Fruit fly (Drosophila melanogaster) Kc167 (cell line): ENCODE results near the gene crp.

Experiments
- Myc ChIP-seq: fragments of >200 bp; optimal IDR thresholded peaks from 2 replicates; lab custom pipeline; 2017; ENCODE audit warnings: missing external identifiers
- Sin3A ChIP-seq: fragments of >200 bp; optimal IDR thresholded peaks from 2 replicates; lab custom pipeline; 2018; ENCODE audit warnings: missing external identifiers
- h ChIP-seq: fragments of >200 bp; optimal IDR thresholded peaks from 3 replicates; lab custom pipeline; 2018; ENCODE audit warnings: missing external identifiers
- insv ChIP-seq: fragments of >200 bp; optimal IDR thresholded peaks from 3 replicates; lab custom pipeline; 2018; ENCODE audit warnings: missing external identifiers
- psq ChIP-seq: fragments of >200 bp; optimal IDR thresholded peaks from 2 replicates; lab custom pipeline; 2017; ENCODE audit warnings: missing external identifiers
- ttk ChIP-seq: sonication (Bioruptor generic); optimal IDR thresholded peaks from 2 replicates; lab custom pipeline; 2017; ENCODE audit warnings: missing external identifiers

Gene crp

DNA sequence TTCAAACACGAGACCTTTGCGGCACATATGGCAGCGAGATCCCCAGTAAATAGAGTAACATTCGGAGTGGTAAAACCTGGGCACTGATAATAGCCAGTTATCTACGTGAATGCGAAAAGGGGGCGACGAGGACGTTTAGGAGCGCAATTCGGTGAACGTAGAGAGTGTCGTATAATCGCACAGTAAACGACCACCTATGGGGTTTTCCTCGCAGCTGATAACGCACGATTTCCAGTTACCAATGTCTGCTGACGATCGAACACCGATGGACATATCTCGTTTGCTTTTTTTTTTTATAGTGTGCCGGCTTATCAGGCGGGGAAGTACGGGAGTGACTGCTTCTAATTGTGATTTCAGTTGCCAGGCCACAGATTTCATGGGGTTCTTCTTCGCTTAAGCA is 32.2 kb upstream of the crp start:
- TF ChIP-seq h (no peak), Sin3A (lab: Kevin White, UChicago) (no peak), psq (no peak), Myc (lab: Kevin White, UChicago) (no peak), insv (no peak), ttk (no peak)

DNA sequence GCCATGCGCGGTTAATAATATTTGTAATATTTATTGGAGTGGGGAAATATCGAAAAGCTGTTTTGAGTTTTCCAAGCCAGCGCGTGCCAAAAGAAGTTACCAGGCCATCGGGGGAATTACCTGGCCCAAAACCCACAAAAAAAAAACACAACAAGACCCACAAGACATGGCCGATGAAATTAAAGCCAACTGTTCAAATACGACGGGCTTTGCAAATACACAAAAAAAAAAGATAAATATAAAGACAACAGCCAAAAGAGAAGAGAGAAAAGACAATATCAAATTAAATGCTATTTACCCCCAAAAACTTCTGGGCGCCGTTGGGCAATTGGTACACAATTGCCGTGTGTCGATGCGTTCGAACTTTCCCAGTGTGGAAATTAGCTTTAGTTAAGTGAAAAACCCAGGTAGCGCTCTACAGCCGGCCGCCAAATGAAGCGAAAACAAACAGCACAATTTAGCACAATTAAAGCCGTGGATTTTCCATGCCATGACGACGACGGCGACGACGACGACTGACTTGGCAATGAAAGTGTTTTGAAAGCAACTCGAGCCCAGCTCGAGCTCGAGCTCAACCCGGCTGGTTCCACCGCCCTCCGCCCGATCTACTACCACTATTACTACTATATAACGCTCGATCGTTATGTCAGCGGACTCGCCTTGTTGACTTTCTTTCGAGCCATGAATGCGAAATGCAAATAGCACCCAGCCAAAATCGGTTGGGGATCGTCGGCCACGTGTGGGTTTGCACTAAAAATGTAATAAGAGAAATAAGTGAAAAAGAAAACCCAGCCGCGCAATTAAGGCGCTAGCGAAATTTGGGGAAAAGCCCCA is 30.5 kb upstream of the crp start:
- TF ChIP-seq Sin3A (lab: Kevin White, UChicago) (no peak), h (no peak), ttk (no peak), insv (no peak), psq (no peak), Myc (lab: Kevin White, UChicago) (no peak)

DNA sequence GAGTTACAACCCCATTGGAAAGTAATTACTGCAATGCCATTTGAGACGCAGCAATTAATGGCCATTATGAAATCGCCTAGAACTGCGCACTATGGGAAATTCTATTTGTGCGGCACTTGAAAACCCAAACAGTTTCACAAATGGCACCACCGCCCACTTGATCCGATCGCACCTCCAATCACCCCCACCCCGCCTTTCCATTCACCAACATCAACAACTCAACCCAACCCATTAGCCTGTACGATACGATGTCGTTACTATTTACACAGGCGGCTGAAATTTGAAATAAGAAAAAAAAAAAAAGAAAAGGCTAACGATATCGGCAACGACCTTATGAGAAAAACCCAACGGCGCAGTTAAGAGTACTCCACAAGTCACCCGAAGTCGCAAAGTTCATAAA is 29.6 kb upstream of the crp start:
- no peak for TF ChIP-seq insv
- TF ChIP-seq Myc (lab: Kevin White, UChicago) = no peak
- no peak for TF ChIP-seq h
- TF ChIP-seq psq = no peak
- no peak for TF ChIP-seq Sin3A (lab: Kevin White, UChicago)
- no peak for TF ChIP-seq ttk

DNA sequence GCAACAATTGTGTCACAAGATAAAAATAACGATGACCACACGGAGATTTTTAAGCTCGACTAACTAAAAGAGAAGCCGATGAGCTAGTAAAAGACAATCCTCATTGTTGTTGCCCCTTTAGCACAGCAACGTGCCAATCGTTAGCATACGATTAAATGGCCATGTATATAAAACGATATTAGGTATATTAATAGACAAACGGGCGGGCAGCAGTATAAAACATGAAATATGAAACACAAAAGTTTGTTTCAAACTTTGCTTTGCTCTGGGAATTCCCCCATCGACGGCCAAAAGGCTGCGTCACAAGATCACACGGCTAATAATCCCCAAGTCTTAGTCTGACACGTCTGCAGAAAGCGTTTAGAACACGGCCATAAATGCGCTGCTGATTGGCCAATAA is 28.9 kb upstream of the crp start:
- TF ChIP-seq Myc (lab: Kevin White, UChicago) (no peak), Sin3A (lab: Kevin White, UChicago) (no peak), ttk (no peak), h (no peak), psq (no peak), insv (no peak)

DNA sequence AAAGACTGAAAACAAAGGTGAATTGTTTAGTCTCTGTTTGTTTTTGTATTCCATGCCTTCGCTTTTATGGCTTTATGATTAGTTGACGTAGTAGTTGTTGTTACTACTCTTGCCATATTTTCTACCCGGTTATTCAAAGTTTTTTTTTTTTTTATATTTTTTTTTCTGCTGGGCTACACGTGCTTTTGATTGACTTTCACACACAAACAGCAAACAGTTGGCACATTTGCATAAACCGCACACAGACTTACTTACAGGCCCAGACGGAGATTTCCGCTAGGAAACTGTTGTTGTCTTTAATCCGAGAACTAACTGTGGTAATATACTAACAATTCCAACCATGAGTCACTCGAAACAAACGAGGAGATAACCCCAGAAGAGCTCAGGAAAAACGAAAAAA is 28.3 kb upstream of the crp start:
- no peak for TF ChIP-seq Sin3A (lab: Kevin White, UChicago)
- no peak for TF ChIP-seq ttk
- TF ChIP-seq Myc (lab: Kevin White, UChicago) = no peak
- TF ChIP-seq insv = no peak
- TF ChIP-seq psq = no peak
- TF ChIP-seq h = no peak

DNA sequence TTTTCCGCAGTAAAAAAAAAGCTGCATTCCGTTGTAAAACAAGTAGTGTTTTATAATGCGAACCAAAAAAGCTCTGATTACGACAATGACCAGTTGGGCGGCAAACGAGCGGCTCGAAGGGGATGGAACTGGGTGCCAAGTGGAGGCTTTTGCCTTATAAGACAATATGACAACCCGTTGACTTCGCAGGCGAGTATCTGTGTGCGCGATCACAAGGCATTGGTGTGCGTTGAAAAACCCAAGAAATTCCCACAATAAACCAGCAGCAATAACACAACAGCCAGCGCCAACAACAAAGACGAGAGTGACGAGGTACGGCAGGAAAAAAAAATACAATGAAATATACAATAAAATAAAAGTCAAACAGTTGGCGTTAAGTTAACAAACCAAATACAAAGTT is 27.5 kb upstream of the crp start:
- TF ChIP-seq Myc (lab: Kevin White, UChicago) = no peak
- TF ChIP-seq ttk = no peak
- no peak for TF ChIP-seq insv
- TF ChIP-seq Sin3A (lab: Kevin White, UChicago) = no peak
- TF ChIP-seq psq = no peak
- no peak for TF ChIP-seq h

DNA sequence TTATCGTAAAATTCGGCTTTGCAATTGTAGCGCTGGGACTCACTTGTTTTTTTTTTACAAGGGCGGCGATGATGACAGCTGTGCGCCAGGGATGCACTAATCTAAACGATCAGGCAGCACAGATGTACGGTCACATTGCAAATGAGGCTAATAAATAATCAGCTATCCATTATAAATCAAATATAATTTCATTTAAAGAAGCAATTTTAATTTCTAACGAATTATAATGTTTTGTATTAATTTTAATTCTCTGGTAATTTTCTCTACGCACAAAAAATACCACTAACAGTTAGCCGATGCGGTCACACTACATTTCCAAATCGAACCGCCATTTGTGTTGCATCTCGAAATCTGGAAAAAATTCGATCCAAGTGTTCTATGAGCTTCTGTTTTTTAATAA is 23.1 kb upstream of the crp start, which contains the start of the genes cni and fzy:
Gene cni, minus strand, starts transcription at position 79 of the 400 bp plus-strand sequence.
Gene fzy, plus strand, starts transcription at position 309 of the 400 bp plus-strand sequence.
- TF ChIP-seq Sin3A (lab: Kevin White, UChicago) (no peak), ttk (no peak), insv (no peak), h (no peak), Myc (lab: Kevin White, UChicago) (no peak), psq (no peak)

DNA sequence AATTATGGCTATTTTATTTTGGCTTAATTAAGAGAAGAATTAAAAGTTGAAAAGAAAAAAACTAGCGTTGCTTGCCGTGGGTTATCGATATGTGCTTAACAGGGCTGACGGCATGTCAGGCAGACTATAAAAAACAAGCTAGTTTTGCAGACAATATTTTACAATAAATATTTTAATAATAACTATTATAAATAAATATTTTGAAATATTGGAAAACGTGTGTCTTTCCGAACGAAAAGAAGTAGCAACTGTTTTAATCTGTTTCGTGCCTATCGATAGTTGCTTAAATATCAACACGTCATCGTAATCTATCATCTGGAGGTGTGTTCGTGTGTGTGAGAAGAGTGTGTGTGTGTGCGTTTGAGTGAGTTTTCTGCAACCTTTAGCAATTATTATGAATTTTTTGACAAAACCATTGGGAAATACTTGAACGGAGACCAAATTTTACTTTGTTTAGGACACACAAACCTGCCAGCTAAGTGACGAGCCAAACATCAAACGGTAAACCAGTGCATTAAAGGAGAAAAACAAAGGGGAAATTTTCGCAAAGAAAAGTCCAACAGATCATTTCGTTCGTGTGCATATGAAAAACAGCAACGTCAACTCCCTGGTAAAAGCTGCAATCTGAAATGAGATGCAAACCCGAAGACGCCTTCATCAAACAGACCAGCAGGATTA is 19.6 kb upstream of the crp start, which contains the start of the genes CG5861 and Syx5:
Gene CG5861, minus strand, starts transcription at position 273 of the 678 bp plus-strand sequence.
Gene Syx5, plus strand, starts transcription at position 321 of the 678 bp plus-strand sequence.
- TF ChIP-seq psq (no peak), Myc (lab: Kevin White, UChicago) (no peak), Sin3A (lab: Kevin White, UChicago) (no peak), ttk (no peak), insv (no peak), h (no peak)

DNA sequence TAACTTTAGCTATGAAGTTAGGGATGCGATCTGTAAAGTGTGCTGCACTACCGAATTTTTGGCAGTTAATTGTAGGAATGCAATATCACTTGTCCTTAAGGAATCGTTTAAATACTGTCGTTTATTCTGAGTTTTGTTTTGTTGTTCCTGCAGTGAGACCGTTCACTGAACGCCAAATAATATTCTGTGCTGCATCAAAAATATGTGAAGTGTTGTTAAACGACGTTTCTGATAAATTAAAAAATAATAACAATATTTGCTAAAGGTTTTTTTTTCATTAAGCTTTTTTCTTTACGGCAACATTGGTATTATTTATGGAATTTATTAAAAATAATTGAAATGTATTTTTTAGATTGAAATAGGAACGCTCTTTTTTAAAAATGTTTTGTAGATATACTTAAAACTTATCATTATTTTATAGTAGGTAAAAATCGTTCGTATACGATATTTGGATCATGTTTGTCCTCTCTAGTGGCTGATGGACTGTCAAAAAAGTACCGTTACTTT is 15.3 kb upstream of the crp start, which contains the start of gene GMF:
Gene GMF, minus strand, starts transcription at position 182 of the 507 bp plus-strand sequence.
- TF ChIP-seq Sin3A (lab: Kevin White, UChicago) = no peak
- no peak for TF ChIP-seq psq
- no peak for TF ChIP-seq h
- no peak for TF ChIP-seq ttk
- TF ChIP-seq Myc (lab: Kevin White, UChicago) = no peak
- no peak for TF ChIP-seq insv

DNA sequence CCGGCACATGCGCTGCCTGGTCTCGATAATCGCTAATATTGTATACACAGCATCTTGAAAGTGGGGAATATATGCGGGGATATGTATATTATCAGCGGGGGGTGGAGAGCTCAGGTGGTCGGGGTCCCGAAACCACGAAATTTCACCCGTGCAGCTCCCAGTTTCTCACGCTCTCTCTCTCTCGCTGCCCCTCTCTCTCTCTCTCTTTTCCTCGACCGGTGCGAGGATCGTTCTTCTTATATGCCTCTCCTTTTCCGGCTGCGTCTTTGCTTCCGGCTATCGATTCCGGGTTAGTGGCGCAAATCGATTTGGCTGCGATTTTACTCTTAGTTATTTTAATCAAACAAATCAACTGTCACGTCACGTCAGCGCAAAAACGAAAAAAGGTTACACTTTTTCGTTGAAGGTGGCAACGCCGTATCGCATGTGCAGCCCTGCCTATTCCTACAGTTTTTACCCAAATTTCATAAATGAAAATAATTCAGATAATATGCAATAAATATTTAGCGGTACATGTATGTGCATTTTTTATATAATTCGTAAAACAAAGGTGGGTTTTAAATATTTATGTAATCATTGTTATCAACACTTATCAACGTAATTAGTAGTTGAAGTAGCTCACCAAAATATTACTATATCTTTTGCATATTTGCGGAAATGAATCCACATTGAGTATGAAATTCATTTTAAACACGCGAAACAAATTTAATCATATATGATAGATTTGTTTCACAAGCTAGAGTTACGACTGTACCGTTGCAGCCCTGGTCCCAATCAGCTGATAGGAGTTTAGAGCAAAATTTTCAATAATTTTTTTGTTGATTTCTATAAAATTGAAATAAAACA is 12.2 kb upstream of the crp start, which contains the start of the genes heix and CG17328:
Gene heix, minus strand, starts transcription at position 393 of the 846 bp plus-strand sequence.
Gene CG17328, plus strand, starts transcription at position 478 of the 846 bp plus-strand sequence.
- TF ChIP-seq h (no peak), insv (no peak), Myc (lab: Kevin White, UChicago) (no peak), psq (no peak), ttk (no peak), Sin3A (lab: Kevin White, UChicago) (no peak)

DNA sequence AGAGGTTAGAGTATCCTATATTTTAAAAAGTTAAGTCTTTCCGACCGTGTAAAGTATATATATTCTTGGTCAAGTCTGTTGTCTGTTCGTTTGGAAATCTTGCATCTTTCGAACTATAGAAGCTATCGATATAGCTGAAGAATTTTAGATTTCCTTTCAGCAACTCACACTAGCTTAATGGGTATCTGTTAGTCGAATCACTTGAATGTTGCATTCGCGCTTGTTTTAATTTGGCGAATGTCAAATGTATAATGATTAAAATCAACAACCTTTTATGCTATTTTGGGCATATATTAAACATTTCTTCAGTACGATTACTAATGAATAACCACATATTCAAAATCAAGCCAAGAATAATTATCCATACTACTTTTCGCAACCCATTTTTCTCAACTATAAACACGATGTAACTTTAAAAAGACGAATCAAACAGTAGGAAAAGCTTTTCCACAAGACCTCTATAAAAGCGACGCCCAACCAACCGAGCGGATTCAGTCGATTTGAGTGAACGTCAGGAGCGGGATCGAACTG is 6.2 kb upstream of the crp start, which contains the start of gene Cyp303a1:
Gene Cyp303a1, plus strand, starts transcription at position 481 of the 531 bp plus-strand sequence.
- TF ChIP-seq Sin3A (lab: Kevin White, UChicago) (no peak), psq (no peak), Myc (lab: Kevin White, UChicago) (no peak), insv (no peak), ttk (no peak), h (no peak)
